Fruit fly (Drosophila melanogaster) whole organism, embryonic: Measurements from ENCODE around the gene CG18508.

Experiments used
- Aef1 ChIP-seq: fragments of 200-800 bp; sonication (Bioruptor generic); IDR thresholded peaks from 3 replicates; pipeline ENCODE4 v1.3.6; 2022; ENCODE audit warnings: missing biosample characterization, missing genetic modification characterization
- Atf6 ChIP-seq: fragments of 200-800 bp; sonication (Bioruptor generic); IDR thresholded peaks from 2 replicates; pipeline ENCODE4 v1.3.6; 2022; ENCODE audit warnings: missing biosample characterization, missing genetic modification characterization
- Awh ChIP-seq: fragments of 200-800 bp; sonication (Bioruptor generic); IDR thresholded peaks from 2 replicates; pipeline ENCODE4, ENCODE4 v1.3.6; 2022; ENCODE audit warnings: missing biosample characterization, missing genetic modification characterization
- CG11247 ChIP-seq: fragments of 200-800 bp; sonication (Bioruptor generic); IDR thresholded peaks from 2 replicates; pipeline ENCODE4 v1.3.6; 2022; ENCODE audit warnings: missing biosample characterization, missing genetic modification characterization
- CG12659 ChIP-seq: fragments of 200-800 bp; sonication (Bioruptor generic); optimal IDR thresholded peaks from 3 replicates; lab custom pipeline; 2017; ENCODE audit warnings: mild to moderate bottlenecking, missing biosample characterization, missing genetic modification reagents, missing genetic modification characterization
- CG14014 ChIP-seq: fragments of 200-800 bp; sonication (Bioruptor generic); IDR thresholded peaks from 2 replicates; pipeline ENCODE4 v1.3.6; 2022; ENCODE audit warnings: missing biosample characterization, missing genetic modification characterization
- CG14441 ChIP-seq: fragments of 200-800 bp; sonication (Bioruptor generic); IDR thresholded peaks from 2 replicates; pipeline ENCODE4 v1.3.6; 2022; ENCODE audit warnings: missing biosample characterization, missing genetic modification characterization
- CG1603 ChIP-seq: fragments of 200-800 bp; sonication (Bioruptor generic); optimal IDR thresholded peaks from 2 replicates; lab custom pipeline; 2019; ENCODE audit warnings: missing biosample characterization, mild to moderate bottlenecking, missing genetic modification characterization, moderate library complexity
- CG2889 ChIP-seq: fragments of 200-800 bp; sonication (Bioruptor generic); IDR thresholded peaks from 3 replicates; pipeline ENCODE4 v1.3.6; 2022; ENCODE audit warnings: missing biosample characterization, missing genetic modification characterization
- CG30403 ChIP-seq: fragments of 200-800 bp; sonication (Bioruptor generic); optimal IDR thresholded peaks from 3 replicates; lab custom pipeline; 2016; ENCODE audit warnings: missing biosample characterization, missing genetic modification characterization
- CG32532 ChIP-seq: fragments of 200-800 bp; sonication (Bioruptor generic); IDR thresholded peaks from 2 replicates; pipeline ENCODE4 v1.3.6; 2022; ENCODE audit warnings: missing biosample characterization, missing genetic modification characterization
- CG3281 ChIP-seq: fragments of 200-800 bp; sonication (Bioruptor generic); optimal IDR thresholded peaks from 3 replicates; lab custom pipeline; 2017; ENCODE audit warnings: missing biosample characterization, mild to moderate bottlenecking, missing genetic modification characterization
- CG43689 ChIP-seq: fragments of 200-800 bp; sonication (Bioruptor generic); IDR thresholded peaks from 2 replicates; pipeline ENCODE4 v1.3.6; 2022; ENCODE audit warnings: missing biosample characterization, missing genetic modification characterization
- CG4404 ChIP-seq: fragments of 200-800 bp; sonication (Bioruptor generic); IDR thresholded peaks from 2 replicates; pipeline ENCODE4 v1.3.6; 2022; ENCODE audit warnings: missing biosample characterization, missing genetic modification characterization
- CG7839 ChIP-seq: fragments of 200-800 bp; sonication (Bioruptor generic); optimal IDR thresholded peaks from 3 replicates; lab custom pipeline; 2018; ENCODE audit warnings: missing biosample characterization, mild to moderate bottlenecking, missing genetic modification characterization, moderate library complexity
- CG9876 ChIP-seq: fragments of 200-800 bp; sonication (Bioruptor generic); optimal IDR thresholded peaks from 2 replicates; lab custom pipeline; 2016; ENCODE audit warnings: missing biosample characterization, missing genetic modification characterization
- CG9932 ChIP-seq: fragments of 200-800 bp; sonication (Bioruptor generic); IDR thresholded peaks from 2 replicates; pipeline ENCODE4 v1.3.6; 2022; ENCODE audit warnings: missing biosample characterization, missing genetic modification characterization
- CoRest ChIP-seq: fragments of 200-800 bp; sonication (Bioruptor generic); optimal IDR thresholded peaks from 3 replicates; lab custom pipeline; 2018; ENCODE audit warnings: missing biosample characterization, mild to moderate bottlenecking, missing genetic modification characterization, moderate library complexity
- Dfd ChIP-seq, 2 experiments: fragments of >200 bp; optimal IDR thresholded peaks; 2 replicates each; lab custom pipeline; 2017; ENCODE audit warnings: missing biosample characterization in 2 of 2, missing genetic modification characterization in 2 of 2
- E2f1 ChIP-seq: fragments of 200-800 bp; sonication (Bioruptor generic); IDR thresholded peaks from 2 replicates; pipeline ENCODE4 v1.3.6; 2022; ENCODE audit warnings: missing biosample characterization, missing genetic modification characterization
- Ets65A ChIP-seq: fragments of 200-800 bp; sonication (Bioruptor generic); peaks from one replicate; lab custom pipeline; 2016; ENCODE audit warnings: missing biosample characterization, missing genetic modification characterization
- HLH54F ChIP-seq: fragments of 200-800 bp; sonication (Bioruptor generic); optimal IDR thresholded peaks from 3 replicates; lab custom pipeline; 2016; ENCODE audit warnings: missing biosample characterization, missing genetic modification characterization
- Hmr ChIP-seq: fragments of 200-800 bp; sonication (Bioruptor generic); optimal IDR thresholded peaks from 3 replicates; lab custom pipeline; 2017; ENCODE audit warnings: mild to moderate bottlenecking, missing biosample characterization, missing genetic modification reagents, missing genetic modification characterization
- Hr51 ChIP-seq, 2 experiments: fragments of 200-800 bp; sonication (Bioruptor generic); optimal IDR thresholded peaks; 2 replicates in 1 of 2; 3 replicates in 1 of 2; lab custom pipeline; 2016 to 2018; ENCODE audit warnings: missing biosample characterization in 2 of 2, missing genetic modification characterization in 2 of 2, mild to moderate bottlenecking in 1 of 2, moderate library complexity in 1 of 2
- Hr78 ChIP-seq, 2 experiments: fragments of 200-800 bp in 1 of 2; fragments of >200 bp in 1 of 2; sonication (Bioruptor generic) in 1 of 2; optimal IDR thresholded peaks; 2 replicates each; lab custom pipeline; 2017 to 2019; ENCODE audit warnings: missing biosample characterization in 2 of 2, missing genetic modification characterization in 2 of 2, mild to moderate bottlenecking in 1 of 2, moderate library complexity in 1 of 2
- Meics ChIP-seq: fragments of 200-800 bp; sonication (Bioruptor generic); optimal IDR thresholded peaks from 2 replicates; lab custom pipeline; 2017; ENCODE audit warnings: missing biosample characterization, mild to moderate bottlenecking, missing genetic modification characterization
- Rfx ChIP-seq: fragments of 200-800 bp; sonication (Bioruptor generic); IDR thresholded peaks from 2 replicates; pipeline ENCODE4 v1.3.6; 2022; ENCODE audit warnings: missing biosample characterization, missing genetic modification characterization
- Sox102F ChIP-seq: fragments of 200-800 bp; sonication (Bioruptor generic); optimal IDR thresholded peaks from 2 replicates; lab custom pipeline; 2018; ENCODE audit warnings: missing biosample characterization, mild to moderate bottlenecking, missing genetic modification characterization, moderate library complexity
- TFAM ChIP-seq: fragments of 200-800 bp; sonication (Bioruptor generic); optimal IDR thresholded peaks from 2 replicates; lab custom pipeline; 2017; ENCODE audit warnings: missing biosample characterization, missing genetic modification characterization, inconsistent platforms
- Usf ChIP-seq: fragments of 200-800 bp; sonication (Bioruptor generic); optimal IDR thresholded peaks from 2 replicates; lab custom pipeline; 2017; ENCODE audit warnings: missing genotype, missing biosample characterization, missing genetic modification characterization
- Xbp1 ChIP-seq: fragments of 200-800 bp; sonication (Bioruptor generic); optimal IDR thresholded peaks from 3 replicates; lab custom pipeline; 2016; ENCODE audit warnings: missing biosample characterization, mild to moderate bottlenecking, missing genetic modification characterization
- Xrp1 ChIP-seq: fragments of 200-800 bp; sonication (Bioruptor generic); IDR thresholded peaks from 2 replicates; pipeline ENCODE4 v1.3.6; 2022; ENCODE audit warnings: missing biosample characterization, missing genetic modification characterization
- bab2 ChIP-seq: fragments of 200-800 bp; sonication (Bioruptor generic); optimal IDR thresholded peaks from 2 replicates; lab custom pipeline; 2016; ENCODE audit warnings: missing biosample characterization, missing genetic modification characterization
- bbx ChIP-seq: fragments of 200-800 bp; sonication (Bioruptor generic); IDR thresholded peaks from 2 replicates; pipeline ENCODE4 v1.3.6; 2022; ENCODE audit warnings: missing biosample characterization, missing genetic modification characterization; ENCODE audit not compliant: partially characterized antibody
- bcd ChIP-seq: fragments of 200-800 bp; sonication (Bioruptor generic); optimal IDR thresholded peaks from 2 replicates; lab custom pipeline; 2017; ENCODE audit warnings: missing biosample characterization, mild to moderate bottlenecking, missing genetic modification characterization
- cato ChIP-seq: fragments of 200-800 bp; sonication (Bioruptor generic); optimal IDR thresholded peaks from 2 replicates; lab custom pipeline; 2016; ENCODE audit warnings: missing biosample characterization, missing genetic modification characterization, borderline replicate concordance
- chm ChIP-seq: fragments of 200-800 bp; sonication (Bioruptor generic); IDR thresholded peaks from 2 replicates; pipeline ENCODE4 v1.3.6; 2022; ENCODE audit warnings: missing biosample characterization, missing genetic modification characterization
- dysf ChIP-seq: fragments of 200-800 bp; sonication (Bioruptor generic); IDR thresholded peaks from 3 replicates; pipeline ENCODE4 v1.3.6; 2022; ENCODE audit warnings: missing biosample characterization, missing genetic modification characterization
- ewg ChIP-seq: fragments of 200-800 bp; sonication (Bioruptor generic); optimal IDR thresholded peaks from 3 replicates; lab custom pipeline; 2017; ENCODE audit warnings: mild to moderate bottlenecking, missing biosample characterization, missing genetic modification reagents, missing genetic modification characterization
- fd3F ChIP-seq: fragments of 200-800 bp; sonication (Bioruptor generic); optimal IDR thresholded peaks from 2 replicates; lab custom pipeline; 2018; ENCODE audit warnings: missing biosample characterization, mild to moderate bottlenecking, missing genetic modification characterization, moderate library complexity
- gem ChIP-seq: fragments of 200-800 bp; sonication (Bioruptor generic); optimal IDR thresholded peaks from 2 replicates; lab custom pipeline; 2019; ENCODE audit warnings: missing biosample characterization, mild to moderate bottlenecking, missing genetic modification characterization, moderate library complexity
- grau ChIP-seq: fragments of 200-800 bp; optimal IDR thresholded peaks from 3 replicates; lab custom pipeline; 2019; ENCODE audit warnings: missing biosample characterization, mild to moderate bottlenecking, missing genetic modification characterization, moderate library complexity
- gro ChIP-seq: fragments of 200-800 bp; sonication (Bioruptor generic); optimal IDR thresholded peaks from 2 replicates; lab custom pipeline; 2016; ENCODE audit warnings: missing biosample characterization, missing genetic modification characterization
- lab ChIP-seq: fragments of 200-800 bp; sonication (Bioruptor generic); optimal IDR thresholded peaks from 3 replicates; lab custom pipeline; 2017; ENCODE audit warnings: missing biosample characterization, missing genetic modification characterization, mild to moderate bottlenecking, moderate library complexity, missing genetic modification reagents
- lbe ChIP-seq: fragments of 200-800 bp; sonication (Bioruptor generic); optimal IDR thresholded peaks from 2 replicates; lab custom pipeline; 2016; ENCODE audit warnings: missing biosample characterization, mild to moderate bottlenecking, missing genetic modification characterization
- shn ChIP-seq: fragments of 200-800 bp; sonication (Bioruptor generic); optimal IDR thresholded peaks from 3 replicates; lab custom pipeline; 2016; ENCODE audit warnings: missing biosample characterization, missing genetic modification characterization
- slbo ChIP-seq: fragments of 200-800 bp; sonication (Bioruptor generic); IDR thresholded peaks from 2 replicates; pipeline ENCODE4 v1.3.6; 2022; ENCODE audit warnings: missing biosample characterization, missing genetic modification characterization
- tna ChIP-seq: fragments of 200-800 bp; sonication (Bioruptor generic); IDR thresholded peaks from 2 replicates; pipeline ENCODE4 v1.3.6; 2022; ENCODE audit warnings: missing biosample characterization, missing genetic modification characterization; ENCODE audit not compliant: partially characterized antibody
- vnd ChIP-seq: fragments of 200-800 bp; sonication (Bioruptor generic); IDR thresholded peaks from 3 replicates; pipeline ENCODE4 v1.3.6; 2022; ENCODE audit warnings: missing biosample characterization, missing genetic modification characterization; ENCODE audit not compliant: partially characterized antibody

The CG18508 gene

dm6 chrX:3157048-3157703 is 15.8 kb downstream of the CG18508 start (continued):
- TF ChIP-seq chm (GFP tag; lab: Robert Waterston, UW) (0 out of 2 replicates have a peak, but pooled peaks have one; percentile 22), CG7839 (tag; lab: Kevin White, UChicago) (peak; percentile 43), lab (GFP tag; lab: Kevin White, UChicago) (peak; percentile 39), CG9932 (peak; percentile 70), CG32532 (GFP tag; lab: Robert Waterston, UW) (peak; percentile 72), CG11247 (GFP tag; lab: Robert Waterston, UW) (peak; percentile 43; the same call in 1 of the 2 replicates), HLH54F (GFP tag; lab: Kevin White, UChicago) (peak; percentile 0), cato (no peak), CG43689 (GFP tag; lab: Robert Waterston, UW) (no peak), bab2 (GFP tag; lab: Kevin White, UChicago) (peak; percentile 5), Aef1 (0 out of 3 replicates have a peak, but pooled peaks have one; percentile 21), TFAM (GFP tag; lab: Kevin White, UChicago) (no peak), bbx (GFP tag; lab: Robert Waterston, UW) (no peak), fd3F (GFP tag; lab: Kevin White, UChicago) (peak; percentile 20), Hmr (GFP tag; lab: Kevin White, UChicago) (peak; percentile 1), Hr51 (GFP tag; optimal IDR thresholded peaks at IDR 0.05; lab: Kevin White, UChicago) (peak in 1 of 2 experiments; percentile 42), Hr78 (GFP tag; optimal IDR thresholded peaks at IDR 0.05; lab: Kevin White, UChicago) (no peak), dysf (GFP tag; lab: Robert Waterston, UW) (peak; percentile 59; the same call in 2 of the 3 replicates), grau (tag; lab: Kevin White, UChicago) (peak; percentile 37), CG4404 (no peak), CG14014 (GFP tag; lab: Robert Waterston, UW) (peak; percentile 57), CG3281 (GFP tag; lab: Kevin White, UChicago) (peak; percentile 21), Sox102F (GFP tag; lab: Kevin White, UChicago) (peak; percentile 40), CG2889 (no peak), Awh (GFP tag; lab: Robert Waterston, UW) (peak; percentile 85), shn (GFP tag; lab: Kevin White, UChicago) (peak; percentile 12), E2f1 (GFP tag; lab: Robert Waterston, UW) (0 out of 2 replicates have a peak, but pooled peaks have one; percentile 18), tna (GFP tag; lab: Robert Waterston, UW) (no peak), slbo (GFP tag; lab: Robert Waterston, UW) (peak; percentile 65), Rfx (GFP tag; lab: Robert Waterston, UW) (peak; percentile 78), Xrp1 (GFP tag; lab: Robert Waterston, UW) (0 out of 2 replicates have a peak, but pooled peaks have one; percentile 8), CG9876 (GFP tag; lab: Kevin White, UChicago) (no peak), CG12659 (peak; percentile 29), Atf6 (GFP tag; lab: Robert Waterston, UW) (peak; percentile 37; the same call in 1 of the 2 replicates), Ets65A (peak; percentile 67), CG1603 (tag; lab: Kevin White, UChicago) (peak; percentile 39), bcd (GFP tag; lab: Kevin White, UChicago) (peak; percentile 17), Xbp1 (GFP tag; lab: Kevin White, UChicago) (peak; percentile 2), CoRest (tag; lab: Kevin White, UChicago) (peak; percentile 43), lbe (GFP tag; lab: Kevin White, UChicago) (no peak), CG30403 (GFP tag; lab: Kevin White, UChicago) (peak; percentile 45), Usf (GFP tag; lab: Kevin White, UChicago) (no peak), gem (peak; percentile 58), vnd (GFP tag; lab: Robert Waterston, UW) (no peak), Meics (GFP tag; lab: Kevin White, UChicago) (peak; percentile 6), ewg (GFP tag; lab: Kevin White, UChicago) (no peak), Dfd (GFP tag; optimal IDR thresholded peaks at IDR 0.05; lab: Kevin White, UChicago) (no peak), gro (GFP tag; lab: Kevin White, UChicago) (peak; percentile 75), CG14441 (GFP tag; lab: Robert Waterston, UW) (peak; percentile 43; the same call in 1 of the 2 replicates)
